Worm (Caenorhabditis elegans) whole organism, L4 larva: Measurements from ENCODE around the gene ent-3.

ENCODE experiments used
- D1046.2 ChIP-seq: fragments of 200-800 bp; sonication (Bioruptor generic); IDR thresholded peaks from 2 replicates; pipeline ENCODE4 v1.3.6; 2022; ENCODE audit warnings: missing genetic modification characterization, missing compliant biosample characterization
- F26F4.8 ChIP-seq: fragments of 200-800 bp; sonication (Bioruptor generic); conservative IDR thresholded peaks from 2 replicates; pipeline ENCODE4 v1.3.6; 2022; ENCODE audit warnings: missing genetic modification characterization, missing compliant biosample characterization
- F37D6.2 ChIP-seq: sonication (generic microtip); optimal IDR thresholded peaks from 2 replicates; lab custom pipeline; 2016; ENCODE audit warnings: mild to moderate bottlenecking, missing genetic modification characterization, missing compliant biosample characterization
- F44E2.7 ChIP-seq: fragments of 200-800 bp; sonication (Bioruptor generic); IDR thresholded peaks from 2 replicates; pipeline ENCODE4 v2.1.2; 2022; ENCODE audit warnings: missing genetic modification characterization, missing compliant biosample characterization
- R02D3.7 ChIP-seq: fragments of 150-350 bp; sonication (generic microtip); optimal IDR thresholded peaks from 3 replicates; lab custom pipeline; 2014; ENCODE audit warnings: missing biosample characterization, missing genetic modification characterization
- T26A8.4 ChIP-seq: fragments of 200-800 bp; sonication (Bioruptor generic); IDR thresholded peaks from 2 replicates; pipeline ENCODE4 v1.3.6; 2022; ENCODE audit warnings: missing genetic modification characterization, missing compliant biosample characterization
- aly-2 ChIP-seq: sonication (generic microtip); optimal IDR thresholded peaks from 2 replicates; lab custom pipeline; 2018; ENCODE audit warnings: missing biosample characterization, missing genetic modification characterization
- ama-1 ChIP-seq: fragments of 150-350 bp; optimal IDR thresholded peaks from 2 replicates; lab custom pipeline; 2014; ENCODE audit warnings: inconsistent platforms, mixed read lengths
- ceh-44 ChIP-seq: fragments of 200-800 bp; sonication (Bioruptor generic); IDR thresholded peaks from 2 replicates; pipeline ENCODE4 v1.3.6; 2022; ENCODE audit warnings: missing genetic modification reagents, missing genetic modification characterization, missing compliant biosample characterization
- ceh-62 ChIP-seq: sonication (generic microtip); optimal IDR thresholded peaks from 2 replicates; lab custom pipeline; 2017; ENCODE audit warnings: missing biosample characterization, missing genetic modification characterization
- ceh-82 ChIP-seq: sonication (generic microtip); optimal IDR thresholded peaks from 2 replicates; lab custom pipeline; 2017; ENCODE audit warnings: missing biosample characterization, missing genetic modification characterization
- daf-8 ChIP-seq: fragments of 200-800 bp; sonication (Bioruptor generic); IDR thresholded peaks from 2 replicates; pipeline ENCODE4 v1.3.6; 2022; ENCODE audit warnings: missing genetic modification characterization, missing compliant biosample characterization
- dmd-9 ChIP-seq: fragments of 200-800 bp; sonication (Bioruptor generic); IDR thresholded peaks from 2 replicates; pipeline ENCODE4 v1.3.6; 2022; ENCODE audit warnings: missing genetic modification reagents, missing genetic modification characterization, missing compliant biosample characterization
- duxl-1 ChIP-seq: sonication (generic microtip); optimal IDR thresholded peaks from 2 replicates; lab custom pipeline; 2016; ENCODE audit warnings: mild to moderate bottlenecking, missing genetic modification characterization, moderate library complexity, missing compliant biosample characterization; ENCODE audit not compliant: poor library complexity
- dve-1 ChIP-seq: sonication (generic microtip); optimal IDR thresholded peaks from 2 replicates; lab custom pipeline; 2017; ENCODE audit warnings: antibody characterized with exemption, mild to moderate bottlenecking, missing genetic modification characterization, missing compliant biosample characterization; ENCODE audit not compliant: insufficient read depth
- egl-27 ChIP-seq: sonication (generic microtip); optimal IDR thresholded peaks from 3 replicates; lab custom pipeline; 2017; ENCODE audit warnings: missing biosample characterization, missing genetic modification reagents, missing genetic modification characterization
- gei-8 ChIP-seq: fragments of 200-800 bp; sonication (Bioruptor generic); optimal IDR thresholded peaks from 2 replicates; lab custom pipeline; 2018; ENCODE audit warnings: mild to moderate bottlenecking, missing genetic modification characterization, missing compliant biosample characterization
- hlh-30 ChIP-seq: sonication (generic microtip); optimal IDR thresholded peaks from 2 replicates; lab custom pipeline; 2017; ENCODE audit warnings: antibody characterized with exemption, mild to moderate bottlenecking, missing genetic modification characterization, missing compliant biosample characterization; ENCODE audit not compliant: insufficient read depth
- lim-7 ChIP-seq: fragments of 200-800 bp; sonication (Bioruptor generic); IDR thresholded peaks from 2 replicates; pipeline ENCODE4 v1.3.6; 2022; ENCODE audit warnings: missing genetic modification characterization, missing compliant biosample characterization
- lin-29 ChIP-seq: fragments of 200-800 bp; sonication (Bioruptor generic); IDR thresholded peaks from 2 replicates; pipeline ENCODE4 v1.3.6; 2022; ENCODE audit warnings: missing genetic modification reagents, missing genetic modification characterization, missing compliant biosample characterization
- lin-38 ChIP-seq: fragments of 200-800 bp; sonication (Bioruptor generic); IDR thresholded peaks from 2 replicates; pipeline ENCODE4 v1.3.6; 2022; ENCODE audit warnings: missing genetic modification reagents, missing genetic modification characterization, missing compliant biosample characterization
- mdl-1 ChIP-seq, 2 experiments: fragments of 150-350 bp in 1 of 2; sonication (generic microtip) in 1 of 2; optimal IDR thresholded peaks; 2 replicates each; lab custom pipeline; 2014 to 2017; ENCODE audit warnings: missing biosample characterization in 2 of 2, missing genetic modification characterization in 2 of 2
- mep-1 ChIP-seq: fragments of 150-350 bp; sonication (generic microtip); optimal IDR thresholded peaks from 3 replicates; lab custom pipeline; 2014; ENCODE audit warnings: missing biosample characterization, missing genetic modification characterization
- mxl-3 ChIP-seq: fragments of 200-800 bp; sonication (Bioruptor generic); optimal IDR thresholded peaks from 2 replicates; lab custom pipeline; 2018; ENCODE audit warnings: mild to moderate bottlenecking, missing genetic modification characterization, missing compliant biosample characterization
- nhr-11 ChIP-seq: fragments of 150-350 bp; optimal IDR thresholded peaks from 2 replicates; lab custom pipeline; 2014; ENCODE audit warnings: missing biosample characterization, missing genetic modification characterization
- nhr-237 ChIP-seq: sonication (generic microtip); optimal IDR thresholded peaks from 2 replicates; lab custom pipeline; 2017; ENCODE audit warnings: missing biosample characterization, missing genetic modification characterization
- nhr-28 ChIP-seq: fragments of 150-350 bp; optimal IDR thresholded peaks from 2 replicates; lab custom pipeline; 2014; ENCODE audit warnings: missing biosample characterization, missing genetic modification characterization
- nhr-41 ChIP-seq: fragments of 200-800 bp; sonication (Bioruptor generic); IDR thresholded peaks from 2 replicates; pipeline ENCODE4 v1.3.6; 2022; ENCODE audit warnings: missing genetic modification reagents, missing genetic modification characterization, missing compliant biosample characterization
- nhr-77 ChIP-seq: fragments of 150-350 bp; optimal IDR thresholded peaks from 2 replicates; lab custom pipeline; 2014; ENCODE audit warnings: missing biosample characterization, missing genetic modification characterization
- pha-4 ChIP-seq, 2 experiments: fragments of 150-350 bp in 1 of 2; fragments of 200-800 bp in 1 of 2; sonication (Bioruptor generic) in 1 of 2; IDR thresholded peaks in 1 of 2; optimal IDR thresholded peaks in 1 of 2; 2 replicates each; pipeline versions ENCODE4 v1.3.6 to Lab custom; 2014 to 2022; ENCODE audit warnings: missing genetic modification characterization in 2 of 2, missing genetic modification reagents in 2 of 2, missing biosample characterization in 1 of 2, missing compliant biosample characterization in 1 of 2
- pqm-1 ChIP-seq: sonication (generic microtip); optimal IDR thresholded peaks from 2 replicates; lab custom pipeline; 2017; ENCODE audit warnings: missing biosample characterization, missing genetic modification characterization
- rbr-2 ChIP-seq: sonication (generic microtip); optimal IDR thresholded peaks from 2 replicates; lab custom pipeline; 2016; ENCODE audit warnings: missing genotype, missing genetic modification characterization, missing compliant biosample characterization
- saeg-2 ChIP-seq: fragments of 200-800 bp; sonication (Bioruptor generic); IDR thresholded peaks from 2 replicates; pipeline ENCODE4 v1.3.6; 2022; ENCODE audit warnings: missing genetic modification reagents, missing genetic modification characterization, missing compliant biosample characterization
- snpc-4 ChIP-seq: fragments of 150-350 bp; optimal IDR thresholded peaks from 2 replicates; lab custom pipeline; 2014; ENCODE audit warnings: missing biosample characterization, missing genetic modification characterization
- spr-1 ChIP-seq: sonication (generic microtip); optimal IDR thresholded peaks from 2 replicates; lab custom pipeline; 2016; ENCODE audit warnings: mild to moderate bottlenecking, missing genetic modification characterization, missing compliant biosample characterization
- spr-3 ChIP-seq: fragments of 200-800 bp; sonication (Bioruptor generic); optimal IDR thresholded peaks from 2 replicates; lab custom pipeline; 2018; ENCODE audit warnings: mild to moderate bottlenecking, missing genetic modification characterization, missing compliant biosample characterization
- unc-130 ChIP-seq: sonication (generic microtip); optimal IDR thresholded peaks from 2 replicates; lab custom pipeline; 2016; ENCODE audit warnings: missing genetic modification reagents, missing genetic modification characterization, missing compliant biosample characterization
- zip-11 ChIP-seq: fragments of 200-800 bp; sonication (Bioruptor generic); IDR thresholded peaks from 2 replicates; pipeline ENCODE4 v1.3.6; 2022; ENCODE audit warnings: missing genetic modification characterization, missing compliant biosample characterization

The ent-3 gene

ce11 chrV:14235942-14236341 lies at the start of gene ent-3:
ent-3 (minus strand) TSS chrV:14236042.
- TF ChIP-seq pha-4 (GFP tag; IDR thresholded peaks at IDR 0.05; lab: Robert Waterston, UW), result no peak
- TF ChIP-seq pha-4 (tag; optimal IDR thresholded peaks at IDR 0.05; lab: Kevin White, UChicago), result no peak
- TF ChIP-seq lin-29 (GFP tag; lab: Robert Waterston, UW), result no peak
- TF ChIP-seq mxl-3, result no peak
- TF ChIP-seq mep-1 (tag; lab: Kevin White, UChicago), result no peak
- no peak for TF ChIP-seq dve-1 (tag; lab: Kevin White, UChicago)
- no peak for TF ChIP-seq dmd-9 (GFP tag; lab: Robert Waterston, UW)
- no peak for TF ChIP-seq mdl-1 (tag; optimal IDR thresholded peaks at IDR 0.05; lab: Kevin White, UChicago)
- no peak for TF ChIP-seq ceh-44 (GFP tag; lab: Robert Waterston, UW)
- no peak for TF ChIP-seq spr-3 (GFP tag; lab: Kevin White, UChicago)
- TF ChIP-seq ceh-62 (tag; lab: Kevin White, UChicago), result no peak
- no peak for TF ChIP-seq aly-2
- no peak for TF ChIP-seq unc-130 (GFP tag; lab: Kevin White, UChicago)
- TF ChIP-seq egl-27 (tag; lab: Kevin White, UChicago), result no peak
- no peak for TF ChIP-seq spr-1 (tag; lab: Kevin White, UChicago)
- no peak for TF ChIP-seq zip-11 (GFP tag; lab: Robert Waterston, UW)
- TF ChIP-seq nhr-41 (GFP tag; lab: Robert Waterston, UW), result no peak

- TF ChIP-seq rbr-2 (tag; lab: Kevin White, UChicago), result no peak
- no peak for TF ChIP-seq mep-1 (tag; lab: Kevin White, UChicago)
- no peak for TF ChIP-seq duxl-1 (tag; lab: Kevin White, UChicago)
- no peak for TF ChIP-seq ama-1 (lab: Kevin White, UChicago)
- TF ChIP-seq F37D6.2 (tag; lab: Kevin White, UChicago), result no peak
- no peak for TF ChIP-seq gei-8
- no peak for TF ChIP-seq daf-8
- TF ChIP-seq unc-130 (GFP tag; lab: Kevin White, UChicago), result no peak
- no peak for TF ChIP-seq snpc-4
- TF ChIP-seq lin-38 (GFP tag; lab: Robert Waterston, UW), result no peak
- no peak for TF ChIP-seq dmd-9 (GFP tag; lab: Robert Waterston, UW)
Measured at ce11 chrV:14283241-14283640, 47.4 kb upstream of the ent-3 start, which contains the start of gene F40G12.10. F40G12.10 (plus strand) TSS chrV:14283541.

- TF ChIP-seq hlh-30 (tag; lab: Kevin White, UChicago) (no peak), F44E2.7 (GFP tag; lab: Robert Waterston, UW) (no peak), pqm-1 (tag; lab: Kevin White, UChicago) (no peak), D1046.2 (GFP tag; lab: Robert Waterston, UW) (no peak), nhr-28 (no peak), snpc-4 (no peak), nhr-237 (tag; lab: Kevin White, UChicago) (no peak), lim-7 (GFP tag; lab: Robert Waterston, UW) (no peak), nhr-11 (tag; lab: Kevin White, UChicago) (no peak), lin-29 (GFP tag; lab: Robert Waterston, UW) (no peak), T26A8.4 (GFP tag; lab: Robert Waterston, UW) (no peak), ceh-82 (no peak), saeg-2 (no peak), unc-130 (GFP tag; lab: Kevin White, UChicago) (no peak), F37D6.2 (tag; lab: Kevin White, UChicago) (no peak), daf-8 (no peak), nhr-77 (no peak), R02D3.7 (tag; lab: Kevin White, UChicago) (no peak), F26F4.8 (no peak), ama-1 (lab: Kevin White, UChicago) (no peak)
Measured at ce11 chrV:14282222-14282709, 46.4 kb upstream of the ent-3 start, which contains the start of the genes srt-74 and F40G12.9. srt-74 (minus strand) TSS chrV:14282322. F40G12.9 (plus strand) TSS chrV:14282659.
